Worm (Caenorhabditis elegans): ENCODE data around the gene hsb-1.

Gene hsb-1

ce11 chrIV:12522521-12522920, 44.5 kb downstream of the hsb-1 start, which contains the start of gene sru-13:
TSS of gene sru-13 (minus strand) at chrIV:12522621.
- no peak for TF ChIP-seq unc-62 (GFP tag; optimal IDR thresholded peaks at IDR 0.05)

- TF ChIP-seq unc-62 (GFP tag; optimal IDR thresholded peaks at IDR 0.05), result no peak
Measured at ce11 chrIV:12520150-12520549, 46.9 kb downstream of the hsb-1 start, which contains the start of gene tsp-4. TSS of gene tsp-4 (minus strand) at chrIV:12520250.
